Worm (Caenorhabditis elegans) whole organism, L4/young adult: ENCODE results near the gene dsc-4.

Source experiments
- W03F9.2 ChIP-seq: fragments of 150-350 bp; optimal IDR thresholded peaks from 2 replicates; lab custom pipeline; 2014; ENCODE audit warnings: missing biosample characterization, missing genetic modification characterization
- dao-5 ChIP-seq: sonication (generic microtip); optimal IDR thresholded peaks from 2 replicates; lab custom pipeline; 2016; ENCODE audit warnings: missing genotype, missing genetic modification characterization, moderate library complexity, missing compliant biosample characterization

- no peak for TF ChIP-seq dao-5 (tag; lab: Kevin White, UChicago)
- no peak for TF ChIP-seq W03F9.2 (tag; lab: Kevin White, UChicago)
These were observed 28.4 kb downstream of the dsc-4 start for ce11 chrIV:291851-292367.
